Worm (Caenorhabditis elegans) whole organism, early embryonic: Measurements from ENCODE around the gene F55A11.4.

Source experiments
- B0310.2 ChIP-seq: sonication (generic microtip); optimal IDR thresholded peaks from 2 replicates; lab custom pipeline; 2016; ENCODE audit warnings: mild to moderate bottlenecking, missing genetic modification characterization, missing compliant biosample characterization
- F13C5.2 ChIP-seq: sonication (generic microtip); optimal IDR thresholded peaks from 2 replicates; lab custom pipeline; 2017; ENCODE audit warnings: mild to moderate bottlenecking, missing genetic modification characterization, inconsistent platforms, missing compliant biosample characterization
- aly-1 ChIP-seq: sonication (generic microtip); optimal IDR thresholded peaks from 2 replicates; lab custom pipeline; 2016; ENCODE audit warnings: missing genetic modification characterization, missing compliant biosample characterization
- ama-1 ChIP-seq: fragments of 150-350 bp; optimal IDR thresholded peaks from 2 replicates; lab custom pipeline; 2014
- ceh-13 ChIP-seq: fragments of 200-800 bp; sonication (Bioruptor generic); optimal IDR thresholded peaks from 2 replicates; lab custom pipeline; 2018; ENCODE audit warnings: mild to moderate bottlenecking, missing genetic modification characterization, missing compliant biosample characterization
- ceh-36 ChIP-seq: sonication (generic microtip); optimal IDR thresholded peaks from 2 replicates; lab custom pipeline; 2016; ENCODE audit warnings: missing genetic modification characterization, inconsistent platforms, missing compliant biosample characterization
- ets-7 ChIP-seq: sonication (generic microtip); optimal IDR thresholded peaks from 2 replicates; lab custom pipeline; 2016; ENCODE audit warnings: missing genotype, missing genetic modification characterization, missing compliant biosample characterization
- flt-1 ChIP-seq: fragments of 200-800 bp; sonication (Bioruptor generic); IDR thresholded peaks from 2 replicates; pipeline ENCODE4 v1.3.6; 2022; ENCODE audit warnings: missing genetic modification characterization, missing compliant biosample characterization
- hmbx-1 ChIP-seq: sonication (generic microtip); optimal IDR thresholded peaks from 2 replicates; lab custom pipeline; 2016; ENCODE audit warnings: mild to moderate bottlenecking, missing genetic modification characterization, missing compliant biosample characterization
- hmg-4 ChIP-seq: fragments of 200-800 bp; sonication (Bioruptor generic); optimal IDR thresholded peaks from 2 replicates; lab custom pipeline; 2018; ENCODE audit warnings: mild to moderate bottlenecking, missing genetic modification characterization, missing compliant biosample characterization
- hnd-1 ChIP-seq: sonication (generic microtip); optimal IDR thresholded peaks from 2 replicates; lab custom pipeline; 2016; ENCODE audit warnings: missing genetic modification characterization, missing compliant biosample characterization
- pes-1 ChIP-seq: fragments of 200-800 bp; sonication (Bioruptor generic); IDR thresholded peaks from 2 replicates; pipeline ENCODE4 v1.3.6; 2022; ENCODE audit warnings: missing genetic modification reagents, missing genetic modification characterization, missing compliant biosample characterization
- scrt-1 ChIP-seq: fragments of 200-800 bp; sonication (Bioruptor generic); IDR thresholded peaks from 2 replicates; pipeline ENCODE4 v1.3.6; 2022; ENCODE audit warnings: missing genetic modification characterization, missing compliant biosample characterization
- sea-1 ChIP-seq: fragments of 200-800 bp; sonication (Bioruptor generic); conservative IDR thresholded peaks from 2 replicates; pipeline ENCODE4 v1.3.6; 2022; ENCODE audit warnings: missing genetic modification characterization, missing compliant biosample characterization
- tbx-11 ChIP-seq: fragments of 200-800 bp; sonication (Bioruptor generic); IDR thresholded peaks from 2 replicates; pipeline ENCODE4 v1.3.6; 2022; ENCODE audit warnings: missing genetic modification characterization, missing compliant biosample characterization
- tbx-37 ChIP-seq: fragments of 200-800 bp; sonication (Bioruptor generic); conservative IDR thresholded peaks from 2 replicates; pipeline ENCODE4 v1.3.6; 2022; ENCODE audit warnings: missing genetic modification reagents, missing genetic modification characterization, missing compliant biosample characterization
- tra-4 ChIP-seq: sonication (generic microtip); optimal IDR thresholded peaks from 2 replicates; lab custom pipeline; 2017; ENCODE audit warnings: missing genetic modification characterization, missing compliant biosample characterization

The F55A11.4 gene

ce11 chrV:11818786-11819185 lies 48.5 kb downstream of the F55A11.4 start:
- no peak for TF ChIP-seq hnd-1 (tag; lab: Kevin White, UChicago)
- no peak for TF ChIP-seq hmg-4 (GFP tag; lab: Kevin White, UChicago)
- no peak for TF ChIP-seq ets-7 (tag; lab: Kevin White, UChicago)
- no peak for TF ChIP-seq tra-4 (tag; lab: Kevin White, UChicago)
- TF ChIP-seq ceh-13 = no peak
- TF ChIP-seq aly-1 (tag; lab: Kevin White, UChicago) = no peak
- no peak for TF ChIP-seq F13C5.2 (tag; lab: Kevin White, UChicago)
- no peak for TF ChIP-seq pes-1 (GFP tag; lab: Robert Waterston, UW)
- TF ChIP-seq scrt-1 = no peak

ce11 chrV:11819451-11819850 lies 49.2 kb downstream of the F55A11.4 start:
- no peak for TF ChIP-seq tbx-11 (GFP tag; lab: Robert Waterston, UW)
- no peak for TF ChIP-seq tra-4 (tag; lab: Kevin White, UChicago)
- no peak for TF ChIP-seq hmbx-1 (tag; lab: Kevin White, UChicago)
- no peak for TF ChIP-seq flt-1 (GFP tag; lab: Robert Waterston, UW)
- no peak for TF ChIP-seq hnd-1 (tag; lab: Kevin White, UChicago)
- no peak for TF ChIP-seq ceh-13
- TF ChIP-seq scrt-1 = no peak
- TF ChIP-seq F13C5.2 (tag; lab: Kevin White, UChicago) = no peak
- TF ChIP-seq ets-7 (tag; lab: Kevin White, UChicago) = no peak
- TF ChIP-seq aly-1 (tag; lab: Kevin White, UChicago) = no peak
- no peak for TF ChIP-seq ama-1 (lab: Kevin White, UChicago)
- TF ChIP-seq B0310.2 (tag; lab: Kevin White, UChicago) = no peak
- no peak for TF ChIP-seq sea-1 (GFP tag; lab: Robert Waterston, UW)
- no peak for TF ChIP-seq tbx-37 (GFP tag; lab: Robert Waterston, UW)
- no peak for TF ChIP-seq hmg-4 (GFP tag; lab: Kevin White, UChicago)

- TF ChIP-seq ceh-36 = no peak
- no peak for TF ChIP-seq tbx-11 (GFP tag; lab: Robert Waterston, UW)
- no peak for TF ChIP-seq tra-4 (tag; lab: Kevin White, UChicago)
- no peak for TF ChIP-seq sea-1 (GFP tag; lab: Robert Waterston, UW)
- no peak for TF ChIP-seq flt-1 (GFP tag; lab: Robert Waterston, UW)
- no peak for TF ChIP-seq hmg-4 (GFP tag; lab: Kevin White, UChicago)
- no peak for TF ChIP-seq tbx-37 (GFP tag; lab: Robert Waterston, UW)
- TF ChIP-seq ama-1 (lab: Kevin White, UChicago) = no peak
- no peak for TF ChIP-seq F13C5.2 (tag; lab: Kevin White, UChicago)
- no peak for TF ChIP-seq B0310.2 (tag; lab: Kevin White, UChicago)
- TF ChIP-seq hnd-1 (tag; lab: Kevin White, UChicago) = no peak
- TF ChIP-seq ceh-13 = no peak
- no peak for TF ChIP-seq pes-1 (GFP tag; lab: Robert Waterston, UW)
- no peak for TF ChIP-seq hmbx-1 (tag; lab: Kevin White, UChicago)
- no peak for TF ChIP-seq ets-7 (tag; lab: Kevin White, UChicago)
- no peak for TF ChIP-seq scrt-1
- TF ChIP-seq aly-1 (tag; lab: Kevin White, UChicago) = no peak
Observed at ce11 chrV:11820551-11820950, 50.3 kb downstream of the F55A11.4 start.

ce11 chrV:11822461-11822939 lies 52.2 kb downstream of the F55A11.4 start, which contains the start of gene pyc-1:
Gene pyc-1, minus strand, starts transcription at chrV:11822529.
- TF ChIP-seq ceh-13 = no peak
- no peak for TF ChIP-seq tbx-37 (GFP tag; lab: Robert Waterston, UW)
- no peak for TF ChIP-seq scrt-1
- TF ChIP-seq sea-1 (GFP tag; lab: Robert Waterston, UW) = no peak
- no peak for TF ChIP-seq hmbx-1 (tag; lab: Kevin White, UChicago)
- TF ChIP-seq ets-7 (tag; lab: Kevin White, UChicago) = no peak
